Worm (Caenorhabditis elegans) whole organism, L2 larva: ENCODE data around the gene pud-1.2.

Experiments used
- R02D3.7 ChIP-seq: fragments of 150-350 bp; optimal IDR thresholded peaks from 2 replicates; lab custom pipeline; 2014; ENCODE audit warnings: missing biosample characterization, missing genetic modification characterization
- ZK546.5 ChIP-seq: sonication (generic microtip); optimal IDR thresholded peaks from 2 replicates; lab custom pipeline; 2017; ENCODE audit warnings: missing biosample characterization, missing genetic modification characterization
- ama-1 ChIP-seq: fragments of 150-350 bp; optimal IDR thresholded peaks from 2 replicates; lab custom pipeline; 2018; ENCODE audit warnings: inconsistent platforms
- ceh-82 ChIP-seq: fragments of 150-350 bp; optimal IDR thresholded peaks from 2 replicates; lab custom pipeline; 2014; ENCODE audit warnings: missing biosample characterization, missing genetic modification characterization
- dmd-4 ChIP-seq: sonication (generic microtip); optimal IDR thresholded peaks from 2 replicates; lab custom pipeline; 2017; ENCODE audit warnings: missing biosample characterization, missing genetic modification characterization
- elt-1 ChIP-seq: fragments of 150-350 bp; optimal IDR thresholded peaks from 2 replicates; lab custom pipeline; 2014; ENCODE audit warnings: missing biosample characterization, missing genetic modification characterization
- fos-1 ChIP-seq: fragments of 150-350 bp; optimal IDR thresholded peaks from 2 replicates; lab custom pipeline; 2014; ENCODE audit warnings: missing biosample characterization, missing genetic modification characterization
- lsy-2 ChIP-seq, 2 experiments: fragments of 150-350 bp in 1 of 2; sonication (generic microtip) in 1 of 2; optimal IDR thresholded peaks; 2 replicates each; lab custom pipeline; 2014 to 2017; ENCODE audit warnings: missing biosample characterization in 2 of 2, missing genetic modification characterization in 2 of 2
- mdl-1 ChIP-seq, 2 experiments: fragments of 150-350 bp in 1 of 2; sonication (generic microtip) in 1 of 2; optimal IDR thresholded peaks; 2 replicates each; lab custom pipeline; 2017; ENCODE audit warnings: missing biosample characterization in 2 of 2, missing genetic modification characterization in 2 of 2
- nhr-11 ChIP-seq: fragments of 150-350 bp; optimal IDR thresholded peaks from 2 replicates; lab custom pipeline; 2014; ENCODE audit warnings: missing biosample characterization, missing genetic modification characterization
- nhr-12 ChIP-seq: fragments of 150-350 bp; optimal IDR thresholded peaks from 2 replicates; lab custom pipeline; 2014; ENCODE audit warnings: missing biosample characterization, missing genetic modification characterization
- nhr-25 ChIP-seq: fragments of 150-350 bp; sonication (generic microtip); optimal IDR thresholded peaks from 3 replicates; lab custom pipeline; 2014; ENCODE audit warnings: missing biosample characterization, missing genetic modification characterization
- unc-62 ChIP-seq: fragments of 150-350 bp; optimal IDR thresholded peaks from 2 replicates; lab custom pipeline; 2014; ENCODE audit warnings: missing biosample characterization, missing genetic modification reagents, missing genetic modification characterization

ce11 chrV:2326378-2326777, 4.0 kb upstream of the pud-1.2 start, which contains the start of gene pud-4:
- TF ChIP-seq R02D3.7 (tag; lab: Kevin White, UChicago), result no peak
- TF ChIP-seq lsy-2 (tag; optimal IDR thresholded peaks at IDR 0.05; lab: Kevin White, UChicago), result no peak
- no peak for TF ChIP-seq nhr-11
- TF ChIP-seq ama-1, result no peak
- TF ChIP-seq nhr-12 (tag; lab: Kevin White, UChicago), result no peak
- TF ChIP-seq elt-1 (tag; lab: Kevin White, UChicago), result no peak
- no peak for TF ChIP-seq mdl-1 (tag; optimal IDR thresholded peaks at IDR 0.05; lab: Kevin White, UChicago)
- no peak for TF ChIP-seq ceh-82 (tag; lab: Kevin White, UChicago)
- no peak for TF ChIP-seq unc-62 (GFP tag; lab: Kevin White, UChicago)
- TF ChIP-seq ZK546.5 (tag; lab: Kevin White, UChicago), result no peak
- TF ChIP-seq nhr-25 (tag; lab: Kevin White, UChicago), result no peak
- TF ChIP-seq fos-1 (tag; lab: Kevin White, UChicago), result no peak
- no peak for TF ChIP-seq dmd-4 (tag; lab: Kevin White, UChicago)
